Fruit fly (Drosophila melanogaster) Kc167 (cell line): ENCODE results near the gene CG46316.

Experiments
- Myc ChIP-seq: fragments of >200 bp; optimal IDR thresholded peaks from 2 replicates; lab custom pipeline; 2017; ENCODE audit warnings: missing external identifiers
- Sin3A ChIP-seq: fragments of >200 bp; optimal IDR thresholded peaks from 2 replicates; lab custom pipeline; 2018; ENCODE audit warnings: missing external identifiers
- h ChIP-seq: fragments of >200 bp; optimal IDR thresholded peaks from 3 replicates; lab custom pipeline; 2018; ENCODE audit warnings: missing external identifiers
- insv ChIP-seq: fragments of >200 bp; optimal IDR thresholded peaks from 3 replicates; lab custom pipeline; 2018; ENCODE audit warnings: missing external identifiers
- psq ChIP-seq: fragments of >200 bp; optimal IDR thresholded peaks from 2 replicates; lab custom pipeline; 2017; ENCODE audit warnings: missing external identifiers
- ttk ChIP-seq: sonication (Bioruptor generic); optimal IDR thresholded peaks from 2 replicates; lab custom pipeline; 2017; ENCODE audit warnings: missing external identifiers

CG46316 gene

dm6 chr3R:24712375-24712830 lies at the start of gene CG46316, which contains the start of gene CG13627:
CG46316 (plus strand) TSS chr3R:24712780.
CG13627 (plus strand) TSS chr3R:24712780.
- TF ChIP-seq ttk (lab: Kevin White, UChicago) (no peak), h (lab: Kevin White, UChicago) (no peak), Sin3A (lab: Kevin White, UChicago) (no peak)

dm6 chr3R:24663044-24663443 lies 49.5 kb upstream of the CG46316 start:
- TF ChIP-seq psq (no peak), ttk (lab: Kevin White, UChicago) (no peak), h (lab: Kevin White, UChicago) (no peak), Myc (lab: Kevin White, UChicago) (no peak), insv (lab: Kevin White, UChicago) (no peak), Sin3A (lab: Kevin White, UChicago) (no peak)

dm6 chr3R:24667538-24668207 lies 44.9 kb upstream of the CG46316 start:
- no peak for TF ChIP-seq Myc (lab: Kevin White, UChicago)
- no peak for TF ChIP-seq psq
- TF ChIP-seq ttk (lab: Kevin White, UChicago) = no peak
- TF ChIP-seq Sin3A (lab: Kevin White, UChicago) = no peak
- no peak for TF ChIP-seq h (lab: Kevin White, UChicago)
- no peak for TF ChIP-seq insv (lab: Kevin White, UChicago)

- no peak for TF ChIP-seq insv (lab: Kevin White, UChicago)
- no peak for TF ChIP-seq Sin3A (lab: Kevin White, UChicago)
- no peak for TF ChIP-seq psq
- no peak for TF ChIP-seq Myc (lab: Kevin White, UChicago)
- TF ChIP-seq h (lab: Kevin White, UChicago) = no peak
- TF ChIP-seq ttk (lab: Kevin White, UChicago) = no peak
These were observed 40.9 kb upstream of the CG46316 start for dm6 chr3R:24671662-24672061.

dm6 chr3R:24692863-24693262 lies 19.7 kb upstream of the CG46316 start:
- TF ChIP-seq h (lab: Kevin White, UChicago) = no peak
- TF ChIP-seq insv (lab: Kevin White, UChicago) = no peak
- no peak for TF ChIP-seq Myc (lab: Kevin White, UChicago)
- no peak for TF ChIP-seq Sin3A (lab: Kevin White, UChicago)
- no peak for TF ChIP-seq ttk (lab: Kevin White, UChicago)
- TF ChIP-seq psq = no peak

dm6 chr3R:24699309-24699708 lies 13.3 kb upstream of the CG46316 start:
- TF ChIP-seq Myc (lab: Kevin White, UChicago) (no peak), insv (lab: Kevin White, UChicago) (no peak), ttk (lab: Kevin White, UChicago) (no peak), Sin3A (lab: Kevin White, UChicago) (no peak), psq (no peak), h (lab: Kevin White, UChicago) (no peak)

- TF ChIP-seq Sin3A (lab: Kevin White, UChicago) = no peak
- no peak for TF ChIP-seq ttk (lab: Kevin White, UChicago)
- no peak for TF ChIP-seq h (lab: Kevin White, UChicago)
- TF ChIP-seq insv (lab: Kevin White, UChicago) = no peak
- TF ChIP-seq psq = no peak
- TF ChIP-seq Myc (lab: Kevin White, UChicago) = no peak
These were observed 4.7 kb downstream of the CG46316 start, which contains the start of gene Polr2L for dm6 chr3R:24717289-24717688. Polr2L (plus strand) TSS chr3R:24717511.

- TF ChIP-seq Myc (lab: Kevin White, UChicago) (no peak), Sin3A (lab: Kevin White, UChicago) (no peak), psq (no peak), ttk (lab: Kevin White, UChicago) (no peak), h (lab: Kevin White, UChicago) (no peak), insv (lab: Kevin White, UChicago) (no peak)
These were observed 7.0 kb downstream of the CG46316 start, which contains the start of the genes CG13630 and tok for dm6 chr3R:24719314-24720290. CG13630 (minus strand) TSS chr3R:24719364. tok (plus strand) TSS chr3R:24719697.

dm6 chr3R:24720459-24721370 lies 8.1 kb downstream of the CG46316 start:
- no peak for TF ChIP-seq psq
- no peak for TF ChIP-seq Myc (lab: Kevin White, UChicago)
- TF ChIP-seq h (lab: Kevin White, UChicago) = no peak
- TF ChIP-seq Sin3A (lab: Kevin White, UChicago) = no peak
- no peak for TF ChIP-seq ttk (lab: Kevin White, UChicago)
- no peak for TF ChIP-seq insv (lab: Kevin White, UChicago)

- TF ChIP-seq psq (no peak), Myc (lab: Kevin White, UChicago) (no peak), Sin3A (lab: Kevin White, UChicago) (no peak), insv (lab: Kevin White, UChicago) (no peak), h (lab: Kevin White, UChicago) (no peak), ttk (lab: Kevin White, UChicago) (no peak)
These were observed 13.8 kb downstream of the CG46316 start for dm6 chr3R:24726347-24726891.
